Fruit fly (Drosophila melanogaster): Measurements from ENCODE around the gene CG9981.

Gene CG9981

DNA sequence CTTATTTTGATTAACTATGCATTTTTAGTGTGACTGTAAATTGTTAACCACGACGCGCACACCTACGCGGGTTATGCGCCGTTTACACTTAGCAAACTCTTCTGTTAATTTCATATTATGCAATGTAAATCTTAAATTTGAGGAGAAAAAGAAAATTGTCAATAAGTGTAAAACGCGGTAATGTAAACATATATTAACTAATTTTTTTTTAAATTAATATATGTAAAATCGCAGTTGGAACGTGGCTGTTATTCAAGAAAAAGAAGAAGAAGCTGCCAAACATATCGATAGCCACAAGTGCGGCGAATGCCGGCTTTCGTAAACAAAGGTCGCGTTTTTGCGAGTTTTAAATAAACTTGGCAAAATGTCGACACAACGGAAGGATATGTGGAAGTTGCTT lies 13.5 kb downstream of the CG9981 start, which contains the start of the genes TH1 and mei-41 (continued):
- TF ChIP-seq BEAF-32 (GFP tag; optimal IDR thresholded peaks at IDR 0.05) (peak; percentile 63), Doc2 (GFP tag; IDR thresholded peaks at IDR 0.05) (peak; percentile 79; the same call in 1 of the 2 replicates), ap (GFP tag; IDR thresholded peaks at IDR 0.05) (peak; percentile 92), HHEX (GFP tag; optimal IDR thresholded peaks at IDR 0.05) (peak; percentile 72), amos (GFP tag; IDR thresholded peaks at IDR 0.05; ENCODE audit: partially characterized antibody) (peak; percentile 42), Optix (GFP tag; IDR thresholded peaks at IDR 0.05) (peak; percentile 90), Asciz (GFP tag; optimal IDR thresholded peaks at IDR 0.05) (no peak), p53 (GFP tag; optimal IDR thresholded peaks at IDR 0.05) (no peak), CG34224 (GFP tag; IDR thresholded peaks at IDR 0.05; ENCODE audit: partially characterized antibody) (no peak), CG9932 (GFP tag; IDR thresholded peaks at IDR 0.05) (peak; percentile 94), chinmo (GFP tag; IDR thresholded peaks at IDR 0.05; ENCODE audit: partially characterized antibody) (0 out of 4 replicates have a peak, but pooled peaks have one; percentile 13), CG4404 (GFP tag; IDR thresholded peaks at IDR 0.05) (peak; percentile 95), aop (GFP tag; IDR thresholded peaks at IDR 0.05) (peak; percentile 66; the same call in 1 of the 2 replicates), CG6765 (GFP tag; optimal IDR thresholded peaks at IDR 0.05) (peak; percentile 19), Taf1 (GFP tag; IDR thresholded peaks at IDR 0.05) (peak; percentile 63; the same call in 1 of the 2 replicates), maf-S (GFP tag; optimal IDR thresholded peaks at IDR 0.05) (no peak), odd (GFP tag; optimal IDR thresholded peaks at IDR 0.05) (no peak), slp2 (GFP tag; optimal IDR thresholded peaks at IDR 0.05) (peak; percentile 48), fd3F (GFP tag; optimal IDR thresholded peaks at IDR 0.05) (peak; percentile 87), CG10462 (GFP tag; optimal IDR thresholded peaks at IDR 0.05) (peak; percentile 61), Spps (tag; optimal IDR thresholded peaks at IDR 0.05) (peak; percentile 75), HLH4C (GFP tag; IDR thresholded peaks at IDR 0.05; ENCODE audit: partially characterized antibody) (peak; percentile 43; the same call in 1 of the 3 replicates), Atf-2 (GFP tag; optimal IDR thresholded peaks at IDR 0.05) (peak; percentile 19), Antp (GFP tag; optimal IDR thresholded peaks at IDR 0.05) (peak; percentile 26), CG4360 (GFP tag; IDR thresholded peaks at IDR 0.05) (peak; percentile 72), CG3407 (GFP tag; optimal IDR thresholded peaks at IDR 0.05) (peak; percentile 74), Blimp-1 (GFP tag; optimal IDR thresholded peaks at IDR 0.05) (no peak), shn (GFP tag; optimal IDR thresholded peaks at IDR 0.05) (no peak), CG8281 (tag; optimal IDR thresholded peaks at IDR 0.05) (no peak), jigr1 (GFP tag; IDR thresholded peaks at IDR 0.05) (peak; percentile 90), fu2 (GFP tag; optimal IDR thresholded peaks at IDR 0.05) (peak; percentile 7), Vsx1 (GFP tag; optimal IDR thresholded peaks at IDR 0.05) (no peak), danr (GFP tag; IDR thresholded peaks at IDR 0.05) (peak; percentile 93), CG17612 (GFP tag; IDR thresholded peaks at IDR 0.05) (peak; percentile 85), E2f1 (GFP tag; IDR thresholded peaks at IDR 0.05) (peak; percentile 95), B-H2 (GFP tag; optimal IDR thresholded peaks at IDR 0.05) (no peak), tap (tag; optimal IDR thresholded peaks at IDR 0.05) (no peak), Dip2 (GFP tag; IDR thresholded peaks at IDR 0.05) (0 out of 2 replicates have a peak, but pooled peaks have one; percentile 40), CG13775 (GFP tag; optimal IDR thresholded peaks at IDR 0.05) (peak; percentile 90), az2 (GFP tag; optimal IDR thresholded peaks at IDR 0.05) (peak; percentile 84), Xbp1 (GFP tag; optimal IDR thresholded peaks at IDR 0.05) (peak; percentile 89), Hsf (GFP tag; optimal IDR thresholded peaks at IDR 0.05) (peak; percentile 58), h (optimal IDR thresholded peaks at IDR 0.05) (no peak), ham (GFP tag; IDR thresholded peaks at IDR 0.05) (peak; percentile 47; the same call in 1 of the 2 replicates), Gsc (GFP tag; IDR thresholded peaks at IDR 0.05) (no peak), chm (GFP tag; IDR thresholded peaks at IDR 0.05) (peak; percentile 90), CG10959 (GFP tag; IDR thresholded peaks at IDR 0.05) (peak; percentile 93), CG10366 (GFP tag; IDR thresholded peaks at IDR 0.05) (peak; percentile 91), ems (GFP tag; optimal IDR thresholded peaks at IDR 0.05) (peak; percentile 59)
